Fruit fly (Drosophila melanogaster): ENCODE data around the gene tHMG2.

Gene tHMG2

dm6 chr3R:22518285-22518684 lies 25.5 kb downstream of the tHMG2 start:
- TF ChIP-seq CG4496 (GFP tag; IDR thresholded peaks at IDR 0.05) (no peak), Pif1B (GFP tag; optimal IDR thresholded peaks at IDR 0.05) (no peak), fd96Ca (GFP tag; IDR thresholded peaks at IDR 0.05) (no peak), CG34367 (tag; optimal IDR thresholded peaks at IDR 0.05) (no peak), CG17806 (tag; optimal IDR thresholded peaks at IDR 0.05) (no peak), CG14655 (GFP tag; optimal IDR thresholded peaks at IDR 0.05) (no peak)

DNA sequence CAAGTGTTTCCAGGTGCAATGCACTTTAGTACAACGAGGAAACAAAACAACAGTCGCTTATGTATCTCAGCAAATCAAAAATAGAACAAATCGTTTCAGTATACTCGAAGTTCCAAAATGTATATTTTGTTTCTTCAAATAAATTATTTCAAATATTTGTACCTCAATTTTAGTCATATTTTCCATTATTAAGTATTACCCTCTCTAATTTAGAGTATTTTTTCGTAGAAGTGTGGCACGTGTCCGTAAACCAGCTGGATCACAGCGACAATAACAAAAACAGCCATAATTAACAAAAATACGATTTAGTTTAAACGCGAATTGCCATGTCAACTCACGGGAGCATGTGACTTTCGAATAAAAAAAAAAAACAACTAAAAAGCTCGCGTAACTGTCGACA lies 26.0 kb downstream of the tHMG2 start:
- no peak for TF ChIP-seq gl (tag; optimal IDR thresholded peaks at IDR 0.05)

DNA sequence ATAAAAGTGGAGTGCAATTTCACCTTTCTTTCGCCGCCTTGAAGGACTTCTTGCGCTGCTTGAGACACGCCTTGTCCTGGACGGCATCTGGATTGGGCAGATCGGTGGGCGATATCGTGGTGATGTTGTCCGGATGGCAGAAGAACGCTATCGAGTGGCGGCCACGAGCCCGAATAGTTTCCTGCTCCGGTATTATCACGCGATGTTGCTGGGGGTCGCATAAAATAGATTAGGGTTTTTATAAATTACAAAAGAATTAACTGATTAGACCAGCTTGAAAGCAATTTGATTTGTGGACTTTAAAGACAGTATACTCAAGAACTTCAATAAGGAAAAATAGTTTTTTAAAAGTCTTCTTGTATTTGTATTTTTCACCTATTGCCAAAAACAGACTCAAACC lies 27.7 kb downstream of the tHMG2 start:
- TF ChIP-seq CG32121 (GFP tag; IDR thresholded peaks at IDR 0.05): no peak
- TF ChIP-seq rn (GFP tag; IDR thresholded peaks at IDR 0.05): no peak
- no peak for TF ChIP-seq Ets98B (GFP tag; IDR thresholded peaks at IDR 0.05)
- TF ChIP-seq EcR (GFP tag; optimal IDR thresholded peaks at IDR 0.05): no peak

dm6 chr3R:22522042-22522441 lies 29.3 kb downstream of the tHMG2 start:
- TF ChIP-seq Ets98B (GFP tag; IDR thresholded peaks at IDR 0.05) (no peak), CG17806 (tag; optimal IDR thresholded peaks at IDR 0.05) (no peak), CG15710 (tag; optimal IDR thresholded peaks at IDR 0.05) (no peak), Snoo (tag; optimal IDR thresholded peaks at IDR 0.05) (no peak), Pif1B (GFP tag; optimal IDR thresholded peaks at IDR 0.05) (no peak), Pif1A (GFP tag; optimal IDR thresholded peaks at IDR 0.05) (no peak), CG8159 (tag; optimal IDR thresholded peaks at IDR 0.05) (no peak), gl (tag; optimal IDR thresholded peaks at IDR 0.05) (no peak), CG12605 (GFP tag; IDR thresholded peaks at IDR 0.05) (no peak), CG34367 (tag; optimal IDR thresholded peaks at IDR 0.05) (no peak), CG4496 (GFP tag; IDR thresholded peaks at IDR 0.05) (no peak), CG13204 (GFP tag; optimal IDR thresholded peaks at IDR 0.05) (no peak), EcR (GFP tag; optimal IDR thresholded peaks at IDR 0.05) (no peak)

DNA sequence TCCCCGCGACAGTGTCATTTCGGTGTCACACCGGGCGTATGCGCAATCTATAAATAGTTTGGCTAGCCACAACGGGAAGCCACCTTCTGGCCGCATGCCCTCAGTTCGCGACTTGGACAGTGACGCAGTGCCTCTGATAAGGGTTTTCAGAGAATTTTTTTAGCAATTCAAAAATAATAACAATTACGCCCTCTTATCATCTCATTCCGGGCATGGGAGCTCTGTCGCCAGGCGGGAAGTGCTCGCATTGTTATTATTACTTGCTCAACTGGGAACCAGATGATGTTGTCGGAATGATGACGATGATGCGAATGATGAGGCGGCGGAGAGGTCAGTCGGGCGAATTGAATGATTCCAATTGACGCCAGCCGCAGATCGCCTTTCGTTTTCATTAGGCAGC lies 30.1 kb downstream of the tHMG2 start:
- TF ChIP-seq CG15710 (tag; optimal IDR thresholded peaks at IDR 0.05) (no peak), CG4496 (GFP tag; IDR thresholded peaks at IDR 0.05) (no peak), rn (GFP tag; IDR thresholded peaks at IDR 0.05) (no peak)

DNA sequence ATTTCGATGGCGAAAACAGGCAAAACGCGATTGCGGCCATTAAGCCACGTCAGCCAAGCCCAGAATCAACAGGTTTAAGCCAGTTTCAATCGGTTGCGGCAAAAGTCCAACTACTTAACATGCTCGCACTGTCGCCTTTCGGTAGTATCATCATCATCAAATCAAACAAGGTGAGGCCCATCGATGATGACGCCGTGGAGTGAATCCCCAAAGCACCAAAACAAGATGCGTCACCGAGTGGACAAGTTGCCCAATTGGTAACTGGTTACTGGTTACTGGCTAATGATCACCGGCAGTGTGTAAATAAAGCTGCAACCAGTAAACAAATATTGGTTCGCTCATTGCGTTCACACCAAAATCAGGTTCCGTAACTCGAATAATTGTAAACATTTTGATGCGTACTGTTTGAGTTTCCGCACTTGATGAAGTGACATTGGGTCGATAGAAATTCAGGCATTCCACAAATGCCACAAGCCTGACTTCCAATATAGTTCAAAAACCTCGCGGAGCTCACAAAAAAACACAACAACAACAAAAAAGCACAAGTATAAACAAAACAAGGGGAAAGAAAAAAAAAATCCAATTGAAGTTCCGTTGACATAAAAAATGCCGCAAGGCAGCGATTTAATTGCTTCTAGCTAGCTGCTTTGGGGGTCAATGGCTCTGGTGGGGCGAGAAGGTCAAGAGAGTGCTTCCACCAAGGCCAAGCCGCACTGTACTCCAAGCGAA lies 31.8 kb downstream of the tHMG2 start:
- peak; percentile 91 for TF ChIP-seq EcR (GFP tag; optimal IDR thresholded peaks at IDR 0.05)
- no peak for TF ChIP-seq CG8159 (tag; optimal IDR thresholded peaks at IDR 0.05)

dm6 chr3R:22525073-22525413 lies 32.3 kb downstream of the tHMG2 start:
- no peak for TF ChIP-seq CG14655 (GFP tag; optimal IDR thresholded peaks at IDR 0.05)
- TF ChIP-seq CG9948 (tag; optimal IDR thresholded peaks at IDR 0.05): no peak
- TF ChIP-seq CG10348 (GFP tag; IDR thresholded peaks at IDR 0.05): no peak
- TF ChIP-seq Ets98B (GFP tag; IDR thresholded peaks at IDR 0.05): no peak
- no peak for TF ChIP-seq CG8159 (tag; optimal IDR thresholded peaks at IDR 0.05)
- no peak for TF ChIP-seq CG4496 (GFP tag; IDR thresholded peaks at IDR 0.05)
- no peak for TF ChIP-seq CG17806 (tag; optimal IDR thresholded peaks at IDR 0.05)
- no peak for TF ChIP-seq CG34367 (tag; optimal IDR thresholded peaks at IDR 0.05)
- no peak for TF ChIP-seq CG15710 (tag; optimal IDR thresholded peaks at IDR 0.05)
- no peak for TF ChIP-seq Pif1B (GFP tag; optimal IDR thresholded peaks at IDR 0.05)
- TF ChIP-seq EcR (GFP tag; optimal IDR thresholded peaks at IDR 0.05): no peak
- TF ChIP-seq gl (tag; optimal IDR thresholded peaks at IDR 0.05): no peak

dm6 chr3R:22525546-22526352 lies 33.0 kb downstream of the tHMG2 start:
- TF ChIP-seq D1 (tag; optimal IDR thresholded peaks at IDR 0.05) (peak; percentile 12), Pif1A (GFP tag; optimal IDR thresholded peaks at IDR 0.05) (peak; percentile 58), gl (tag; optimal IDR thresholded peaks at IDR 0.05) (no peak)

Data from whole organism, pupa.